Fruit fly (Drosophila melanogaster) Kc167 (cell line): ENCODE results near the gene wrd.

ENCODE experiments used
- h ChIP-seq: fragments of >200 bp; optimal IDR thresholded peaks from 3 replicates; lab custom pipeline; 2018; ENCODE audit warnings: missing external identifiers
- psq ChIP-seq: fragments of >200 bp; optimal IDR thresholded peaks from 2 replicates; lab custom pipeline; 2017; ENCODE audit warnings: missing external identifiers
- ttk ChIP-seq: sonication (Bioruptor generic); optimal IDR thresholded peaks from 2 replicates; lab custom pipeline; 2017; ENCODE audit warnings: missing external identifiers

dm6 chr3R:18188702-18189125 lies 21.2 kb downstream of the wrd start, which contains the start of the genes CG12321 and MED17:
- TF ChIP-seq ttk (no peak), psq (no peak), h (lab: Kevin White, UChicago) (no peak)
